Fruit fly (Drosophila melanogaster): Measurements from ENCODE around the gene Sf3b3.

Sf3b3 gene

dm6 chr3L:784111-784960 is 48.8 kb downstream of the Sf3b3 start (continued):
- TF ChIP-seq CG6163 (GFP tag; IDR thresholded peaks at IDR 0.05) (peak; percentile 94), CG6276 (GFP tag; optimal IDR thresholded peaks at IDR 0.05) (peak; percentile 51), Gug (GFP tag; IDR thresholded peaks at IDR 0.05) (peak; percentile 79), CG9139 (GFP tag; optimal IDR thresholded peaks at IDR 0.05) (no peak), cyc (GFP tag; optimal IDR thresholded peaks at IDR 0.05) (peak; percentile 84), Sox14 (GFP tag; optimal IDR thresholded peaks at IDR 0.05) (peak; percentile 89), OdsH (GFP tag; optimal IDR thresholded peaks at IDR 0.05) (peak; percentile 88), CG8119 (GFP tag; IDR thresholded peaks at IDR 0.05) (peak; percentile 89), Sox15 (GFP tag; optimal IDR thresholded peaks at IDR 0.05) (peak; percentile 82), Smox (GFP tag; optimal IDR thresholded peaks at IDR 0.05) (peak; percentile 82), fd59A (GFP tag; optimal IDR thresholded peaks at IDR 0.05) (peak; percentile 52), CG3032 (tag; optimal IDR thresholded peaks at IDR 0.05) (peak; percentile 52), dsx (GFP tag; optimal IDR thresholded peaks at IDR 0.05; ENCODE audit: poor library complexity, severe bottlenecking) (peak; percentile 20), CG11902 (GFP tag; optimal IDR thresholded peaks at IDR 0.05) (peak; percentile 80), CG6808 (GFP tag; optimal IDR thresholded peaks at IDR 0.05) (no peak), topi (GFP tag; optimal IDR thresholded peaks at IDR 0.05) (peak; percentile 78), achi (GFP tag; optimal IDR thresholded peaks at IDR 0.05) (peak; percentile 77), CG7368 (GFP tag; optimal IDR thresholded peaks at IDR 0.05) (peak; percentile 63), Hr4 (GFP tag; optimal IDR thresholded peaks at IDR 0.05) (peak; percentile 89), lz (GFP tag; optimal IDR thresholded peaks at IDR 0.05) (peak; percentile 86), CG6854 (GFP tag; optimal IDR thresholded peaks at IDR 0.05) (peak; percentile 3), pdm3 (GFP tag; optimal IDR thresholded peaks at IDR 0.05) (peak; percentile 88), CG8632 (GFP tag; optimal IDR thresholded peaks at IDR 0.05) (peak; percentile 77), ss (GFP tag; optimal IDR thresholded peaks at IDR 0.05) (peak in 1 of 2 experiments; percentile 38), Sox102F (GFP tag; optimal IDR thresholded peaks at IDR 0.05) (peak; percentile 85), CG6792 (GFP tag; optimal IDR thresholded peaks at IDR 0.05) (peak; percentile 78), fkh (GFP tag; optimal IDR thresholded peaks at IDR 0.05) (peak; percentile 47), Eip75B (GFP tag; optimal IDR thresholded peaks at IDR 0.05) (peak; percentile 74)

DNA sequence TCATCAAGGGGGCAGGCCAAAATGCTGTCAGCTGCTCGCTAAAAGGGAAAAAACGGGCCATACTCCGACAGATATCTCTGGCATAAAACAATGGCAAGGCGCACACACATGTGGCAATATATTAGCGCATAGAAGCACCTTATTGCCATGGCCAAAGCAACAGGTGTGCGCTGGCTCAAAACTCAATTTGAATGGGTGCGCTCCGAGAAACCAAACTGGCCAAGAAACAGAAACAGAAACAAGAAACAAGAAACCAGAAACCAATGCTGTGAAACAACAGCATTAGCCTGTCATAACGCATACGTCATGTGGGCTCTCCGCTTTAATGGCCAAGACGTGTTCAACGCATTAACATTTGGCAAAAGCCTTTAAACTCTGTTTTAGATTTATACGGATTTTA is 50.2 kb downstream of the Sf3b3 start:
- no peak for TF ChIP-seq OdsH (GFP tag; optimal IDR thresholded peaks at IDR 0.05)
- no peak for TF ChIP-seq Lpt (GFP tag; optimal IDR thresholded peaks at IDR 0.05)
- TF ChIP-seq svp (GFP tag) = no peak
- TF ChIP-seq ss (GFP tag; optimal IDR thresholded peaks at IDR 0.05) = no peak
- TF ChIP-seq CG3032 (tag; optimal IDR thresholded peaks at IDR 0.05) = no peak
- no peak for TF ChIP-seq Sox14 (GFP tag; optimal IDR thresholded peaks at IDR 0.05)
- no peak for TF ChIP-seq CG9139 (GFP tag; optimal IDR thresholded peaks at IDR 0.05)
- TF ChIP-seq CG10631 (GFP tag; optimal IDR thresholded peaks at IDR 0.05) = no peak
- no peak for TF ChIP-seq CG11762 (GFP tag; optimal IDR thresholded peaks at IDR 0.05; ENCODE audit: insufficient read depth)
- TF ChIP-seq salr (GFP tag; optimal IDR thresholded peaks at IDR 0.05) = no peak
- no peak for TF ChIP-seq CG8319 (GFP tag; optimal IDR thresholded peaks at IDR 0.05)
- no peak for TF ChIP-seq CG1621 (tag; optimal IDR thresholded peaks at IDR 0.05)
- no peak for TF ChIP-seq CG8632 (GFP tag; optimal IDR thresholded peaks at IDR 0.05)

dm6 chr3L:782521-782920 is 50.7 kb downstream of the Sf3b3 start:
- peak; percentile 24 for TF ChIP-seq vri (GFP tag; optimal IDR thresholded peaks at IDR 0.05)
- TF ChIP-seq Eip78C (GFP tag) = peak; percentile 38
- TF ChIP-seq fkh (GFP tag; optimal IDR thresholded peaks at IDR 0.05) = no peak
- TF ChIP-seq CG9139 (GFP tag; optimal IDR thresholded peaks at IDR 0.05) = no peak
- no peak for TF ChIP-seq Blimp-1 (GFP tag; optimal IDR thresholded peaks at IDR 0.05)
- TF ChIP-seq CG6276 (GFP tag; optimal IDR thresholded peaks at IDR 0.05) = no peak
- peak; percentile 46 for TF ChIP-seq svp (GFP tag)
- no peak for TF ChIP-seq cyc (GFP tag; optimal IDR thresholded peaks at IDR 0.05)
- no peak for TF ChIP-seq esn (GFP tag; optimal IDR thresholded peaks at IDR 0.05)
- no peak for TF ChIP-seq CG31627 (GFP tag; optimal IDR thresholded peaks at IDR 0.05)
- no peak for TF ChIP-seq CG11762 (GFP tag; optimal IDR thresholded peaks at IDR 0.05; ENCODE audit: insufficient read depth)
- TF ChIP-seq CG11294 (GFP tag; IDR thresholded peaks at IDR 0.05) = no peak
- no peak for TF ChIP-seq acj6 (GFP tag; optimal IDR thresholded peaks at IDR 0.05)
- no peak for TF ChIP-seq CG8119 (GFP tag; IDR thresholded peaks at IDR 0.05)
- TF ChIP-seq spab (GFP tag; optimal IDR thresholded peaks at IDR 0.05) = no peak
- TF ChIP-seq OdsH (GFP tag; optimal IDR thresholded peaks at IDR 0.05) = no peak
